Fruit fly (Drosophila melanogaster) whole organism, embryonic: ENCODE results near the gene Rab14.

Source experiments
- Abd-B ChIP-seq: fragments of 200-800 bp; sonication (Bioruptor generic); optimal IDR thresholded peaks from 2 replicates; lab custom pipeline; 2018; ENCODE audit warnings: missing biosample characterization, mild to moderate bottlenecking, missing genetic modification characterization, moderate library complexity
- B-H1 ChIP-seq: fragments of 200-800 bp; sonication (Bioruptor generic); IDR thresholded peaks from 3 replicates; pipeline ENCODE4 v1.3.6; 2022; ENCODE audit warnings: missing biosample characterization, missing genetic modification characterization
- CG10267 ChIP-seq: fragments of 200-800 bp; sonication (Bioruptor generic); optimal IDR thresholded peaks from 2 replicates; lab custom pipeline; 2018; ENCODE audit warnings: missing biosample characterization, mild to moderate bottlenecking, missing genetic modification characterization, moderate library complexity
- CG13424 ChIP-seq: fragments of 200-800 bp; sonication (Bioruptor generic); optimal IDR thresholded peaks from 2 replicates; lab custom pipeline; 2019; ENCODE audit warnings: missing biosample characterization, mild to moderate bottlenecking, missing genetic modification characterization, moderate library complexity
- CG13624 ChIP-seq: fragments of 200-800 bp; sonication (Bioruptor generic); optimal IDR thresholded peaks from 2 replicates; lab custom pipeline; 2016; ENCODE audit warnings: missing biosample characterization, missing genetic modification characterization
- CG15011 ChIP-seq: fragments of 200-800 bp; sonication (Bioruptor generic); optimal IDR thresholded peaks from 3 replicates; lab custom pipeline; 2018; ENCODE audit warnings: missing biosample characterization, mild to moderate bottlenecking, missing genetic modification characterization
- CG17568 ChIP-seq: fragments of 200-800 bp; sonication (Bioruptor generic); optimal IDR thresholded peaks from 2 replicates; lab custom pipeline; 2018; ENCODE audit warnings: missing biosample characterization, mild to moderate bottlenecking, missing genetic modification characterization, moderate library complexity
- CG17829 ChIP-seq: fragments of 200-800 bp; optimal IDR thresholded peaks from 2 replicates; lab custom pipeline; 2019; ENCODE audit warnings: missing biosample characterization, mild to moderate bottlenecking, missing genetic modification characterization, moderate library complexity
- CG17912 ChIP-seq: fragments of 200-800 bp; sonication (Bioruptor generic); optimal IDR thresholded peaks from 2 replicates; lab custom pipeline; 2018; ENCODE audit warnings: missing biosample characterization, mild to moderate bottlenecking, missing genetic modification characterization
- CG18011 ChIP-seq: fragments of 200-800 bp; sonication (Bioruptor generic); optimal IDR thresholded peaks from 2 replicates; lab custom pipeline; 2017; ENCODE audit warnings: missing biosample characterization, missing genetic modification characterization, mild to moderate bottlenecking, moderate library complexity, missing genotype
- CG18262 ChIP-seq: fragments of 200-800 bp; optimal IDR thresholded peaks from 3 replicates; lab custom pipeline; 2019; ENCODE audit warnings: missing biosample characterization, mild to moderate bottlenecking, missing genetic modification characterization, moderate library complexity
- CG2202 ChIP-seq: fragments of 200-800 bp; sonication (Bioruptor generic); optimal IDR thresholded peaks from 2 replicates; lab custom pipeline; 2018; ENCODE audit warnings: missing biosample characterization, mild to moderate bottlenecking, missing genetic modification characterization
- CG30431 ChIP-seq: fragments of 200-800 bp; sonication (Bioruptor generic); optimal IDR thresholded peaks from 2 replicates; lab custom pipeline; 2017; ENCODE audit warnings: missing biosample characterization, missing genetic modification characterization
- CG33213 ChIP-seq: fragments of 200-800 bp; sonication (Bioruptor generic); optimal IDR thresholded peaks from 3 replicates; lab custom pipeline; 2016; ENCODE audit warnings: missing biosample characterization, missing genetic modification characterization
- CG42726 ChIP-seq: fragments of 200-800 bp; sonication (Bioruptor generic); IDR thresholded peaks from 2 replicates; pipeline ENCODE4 v1.3.6; 2022; ENCODE audit warnings: missing biosample characterization, missing genetic modification characterization; ENCODE audit not compliant: partially characterized antibody
- CG7271 ChIP-seq: fragments of 200-800 bp; sonication (Bioruptor generic); optimal IDR thresholded peaks from 2 replicates; lab custom pipeline; 2018; ENCODE audit warnings: missing biosample characterization, mild to moderate bottlenecking, missing genetic modification characterization, moderate library complexity
- CG7928 ChIP-seq: fragments of 200-800 bp; sonication (Bioruptor generic); optimal IDR thresholded peaks from 2 replicates; lab custom pipeline; 2017; ENCODE audit warnings: missing biosample characterization, mild to moderate bottlenecking, missing genetic modification characterization
- CG7963 ChIP-seq: fragments of 200-800 bp; sonication (Bioruptor generic); IDR thresholded peaks from 3 replicates; pipeline ENCODE4 v1.3.6; 2022; ENCODE audit warnings: missing biosample characterization, missing genetic modification characterization; ENCODE audit not compliant: partially characterized antibody
- CG8765 ChIP-seq: fragments of 200-800 bp; sonication (Bioruptor generic); IDR thresholded peaks from 2 replicates; pipeline ENCODE4 v1.3.6; 2022; ENCODE audit warnings: missing biosample characterization, missing genetic modification characterization
- D19B ChIP-seq: fragments of 200-800 bp; sonication (Bioruptor generic); optimal IDR thresholded peaks from 2 replicates; lab custom pipeline; 2017; ENCODE audit warnings: missing biosample characterization, mild to moderate bottlenecking, missing genetic modification characterization
- Dip2 ChIP-seq: fragments of 200-800 bp; sonication (Bioruptor generic); IDR thresholded peaks from 2 replicates; pipeline ENCODE4 v1.3.6; 2022; ENCODE audit warnings: missing biosample characterization, missing genetic modification characterization
- Doc3 ChIP-seq: fragments of 200-800 bp; sonication (Bioruptor generic); IDR thresholded peaks from 3 replicates; pipeline ENCODE4 v1.3.6; 2022; ENCODE audit warnings: missing biosample characterization, missing genetic modification characterization; ENCODE audit not compliant: partially characterized antibody
- Elba2 ChIP-seq: fragments of 200-800 bp; sonication (Bioruptor generic); optimal IDR thresholded peaks from 3 replicates; lab custom pipeline; 2016; ENCODE audit warnings: missing biosample characterization, missing genetic modification characterization
- Ets97D ChIP-seq: fragments of 200-800 bp; sonication (Bioruptor generic); optimal IDR thresholded peaks from 3 replicates; lab custom pipeline; 2016; ENCODE audit warnings: missing biosample characterization, missing genetic modification characterization
- H2.0 ChIP-seq: fragments of 200-800 bp; sonication (Bioruptor generic); IDR thresholded peaks from 2 replicates; pipeline ENCODE4 v1.3.6; 2022; ENCODE audit warnings: missing biosample characterization, missing genetic modification characterization
- HLH3B ChIP-seq: fragments of 200-800 bp; sonication (Bioruptor generic); IDR thresholded peaks from 2 replicates; pipeline ENCODE4 v1.3.6; 2022; ENCODE audit warnings: missing biosample characterization, missing genetic modification characterization
- Hey ChIP-seq: fragments of 200-800 bp; sonication (Bioruptor generic); optimal IDR thresholded peaks from 3 replicates; lab custom pipeline; 2018; ENCODE audit warnings: missing biosample characterization, mild to moderate bottlenecking, missing genetic modification characterization
- Hmx ChIP-seq: fragments of 200-800 bp; sonication (Bioruptor generic); optimal IDR thresholded peaks from 2 replicates; lab custom pipeline; 2016; ENCODE audit warnings: missing biosample characterization, missing genetic modification characterization
- Hsf ChIP-seq: fragments of 200-800 bp; sonication (Bioruptor generic); optimal IDR thresholded peaks from 3 replicates; lab custom pipeline; 2016; ENCODE audit warnings: missing biosample characterization, missing genetic modification characterization
- MBD-R2 ChIP-seq: fragments of 200-800 bp; sonication (Bioruptor generic); IDR thresholded peaks from 2 replicates; pipeline ENCODE4 v1.3.6; 2022; ENCODE audit warnings: missing biosample characterization, missing genetic modification characterization
- MESR4 ChIP-seq: fragments of 200-800 bp; sonication (Bioruptor generic); optimal IDR thresholded peaks from 2 replicates; lab custom pipeline; 2018; ENCODE audit warnings: missing biosample characterization, mild to moderate bottlenecking, missing genetic modification characterization, moderate library complexity
- NC2β ChIP-seq: fragments of 200-800 bp; sonication (Bioruptor generic); optimal IDR thresholded peaks from 2 replicates; lab custom pipeline; 2016; ENCODE audit warnings: missing biosample characterization, missing genetic modification characterization
- NFAT ChIP-seq: fragments of 200-800 bp; sonication (Bioruptor generic); IDR thresholded peaks from 2 replicates; pipeline ENCODE4 v1.3.6; 2022; ENCODE audit warnings: missing biosample characterization, missing genetic modification characterization
- dpn ChIP-seq, 2 experiments: fragments of 200-800 bp; sonication (Bioruptor generic); optimal IDR thresholded peaks; 3 replicates each; lab custom pipeline; 2016; ENCODE audit warnings: missing biosample characterization in 2 of 2, missing genetic modification characterization in 2 of 2
- fd64A ChIP-seq: fragments of 200-800 bp; sonication (Bioruptor generic); optimal IDR thresholded peaks from 3 replicates; lab custom pipeline; 2018; ENCODE audit warnings: missing biosample characterization, mild to moderate bottlenecking, missing genetic modification characterization
- ftz-f1 ChIP-seq: fragments of 200-800 bp; sonication (Bioruptor generic); optimal IDR thresholded peaks from 2 replicates; lab custom pipeline; 2016; ENCODE audit warnings: missing biosample characterization, missing genetic modification characterization
- klu ChIP-seq: fragments of 200-800 bp; sonication (Bioruptor generic); IDR thresholded peaks from 2 replicates; pipeline ENCODE4 v1.3.6; 2022; ENCODE audit warnings: missing biosample characterization, missing genetic modification characterization
- kni ChIP-seq: fragments of 200-800 bp; sonication (Bioruptor generic); optimal IDR thresholded peaks from 3 replicates; lab custom pipeline; 2017; ENCODE audit warnings: mild to moderate bottlenecking, missing biosample characterization, missing genetic modification reagents, missing genetic modification characterization
- knrl ChIP-seq: fragments of 200-800 bp; sonication (Bioruptor generic); IDR thresholded peaks from 3 replicates; pipeline ENCODE4 v1.3.6; 2022; ENCODE audit warnings: missing biosample characterization, missing genetic modification characterization; ENCODE audit not compliant: partially characterized antibody
- luna ChIP-seq: fragments of 200-800 bp; sonication (Bioruptor generic); optimal IDR thresholded peaks from 2 replicates; lab custom pipeline; 2016; ENCODE audit warnings: missing biosample characterization, missing genetic modification characterization
- nerfin-2 ChIP-seq: fragments of 200-800 bp; sonication (Bioruptor generic); IDR thresholded peaks from 2 replicates; pipeline ENCODE4 v1.3.6; 2022; ENCODE audit warnings: missing biosample characterization, missing genetic modification characterization; ENCODE audit not compliant: partially characterized antibody
- odd ChIP-seq: fragments of 200-800 bp; sonication (Bioruptor generic); optimal IDR thresholded peaks from 2 replicates; lab custom pipeline; 2017; ENCODE audit warnings: missing biosample characterization, mild to moderate bottlenecking, missing genetic modification characterization
- sd ChIP-seq: fragments of 200-800 bp; sonication (Bioruptor generic); optimal IDR thresholded peaks from 3 replicates; lab custom pipeline; 2018; ENCODE audit warnings: missing biosample characterization, mild to moderate bottlenecking, missing genetic modification characterization, moderate library complexity
- sima ChIP-seq: fragments of 200-800 bp; sonication (Bioruptor generic); optimal IDR thresholded peaks from 2 replicates; lab custom pipeline; 2016; ENCODE audit warnings: missing biosample characterization, missing genetic modification characterization
- stc ChIP-seq: fragments of 200-800 bp; sonication (Bioruptor generic); IDR thresholded peaks from 2 replicates; pipeline ENCODE4 v1.3.6; 2022; ENCODE audit warnings: missing biosample characterization, missing genetic modification characterization
- tap ChIP-seq: fragments of 200-800 bp; optimal IDR thresholded peaks from 3 replicates; lab custom pipeline; 2019; ENCODE audit warnings: missing biosample characterization, mild to moderate bottlenecking, missing genetic modification characterization, moderate library complexity
- tin ChIP-seq: fragments of 200-800 bp; sonication (Bioruptor generic); optimal IDR thresholded peaks from 3 replicates; lab custom pipeline; 2016; ENCODE audit warnings: missing biosample characterization, missing genetic modification characterization
- tio ChIP-seq: fragments of 200-800 bp; sonication (Bioruptor generic); optimal IDR thresholded peaks from 2 replicates; lab custom pipeline; 2017; ENCODE audit warnings: missing biosample characterization, missing genetic modification characterization, inconsistent platforms
- tup ChIP-seq: fragments of 200-800 bp; sonication (Bioruptor generic); optimal IDR thresholded peaks from 2 replicates; lab custom pipeline; 2016; ENCODE audit warnings: missing biosample characterization, mild to moderate bottlenecking, missing genetic modification characterization, moderate library complexity
- tx ChIP-seq: fragments of 200-800 bp; sonication (Bioruptor generic); optimal IDR thresholded peaks from 2 replicates; lab custom pipeline; 2016; ENCODE audit warnings: missing biosample characterization, missing genetic modification characterization

Rab14 gene

DNA sequence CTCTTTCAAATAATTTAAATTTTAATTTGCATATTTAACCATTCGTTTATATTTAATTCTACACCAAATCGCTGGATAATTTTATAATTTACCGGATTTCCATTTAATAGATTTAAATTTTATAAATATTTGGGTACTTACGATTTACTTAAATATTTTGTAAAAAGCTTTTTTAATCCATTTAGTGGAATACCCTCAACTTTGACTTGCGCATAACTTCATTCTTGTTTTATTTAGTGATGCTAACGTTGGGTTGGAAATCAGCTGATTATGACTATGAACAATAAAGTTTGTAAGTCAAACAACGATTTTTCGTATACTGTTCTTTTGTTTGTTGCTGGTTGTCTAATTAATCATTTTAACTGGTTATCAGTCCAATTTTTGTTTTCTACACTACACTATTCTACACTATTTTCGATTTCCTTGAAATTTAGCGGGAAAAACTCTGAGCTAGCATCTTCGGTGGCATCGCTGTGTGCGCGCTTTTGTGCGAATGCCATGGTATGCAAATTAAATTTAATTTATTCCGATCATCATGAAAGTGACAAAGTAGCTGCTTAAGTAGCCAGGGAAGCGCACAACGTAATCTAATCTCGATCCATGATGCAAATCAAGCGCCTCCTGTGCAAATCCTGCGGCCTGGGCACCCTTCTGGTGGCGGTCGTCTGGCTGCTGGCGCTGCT lies 4.0 kb downstream of the Rab14 start, which contains the start of gene Pgant35A (continued):
- TF ChIP-seq Hmx (GFP tag; lab: Kevin White, UChicago) (no peak), tup (GFP tag; lab: Kevin White, UChicago) (no peak), CG13424 (tag; lab: Kevin White, UChicago) (peak; percentile 58), H2.0 (no peak), knrl (no peak; the same call in 2 of the 3 replicates), CG30431 (GFP tag; lab: Kevin White, UChicago) (no peak), dpn (GFP tag; optimal IDR thresholded peaks at IDR 0.05; lab: Kevin White, UChicago) (peak in 1 of 2 experiments; percentile 34), D19B (GFP tag; lab: Kevin White, UChicago) (no peak), HLH3B (GFP tag; lab: Robert Waterston, UW) (peak; percentile 20; the same call in 1 of the 2 replicates), CG8765 (GFP tag; lab: Robert Waterston, UW) (no peak), CG7271 (tag; lab: Kevin White, UChicago) (no peak), NFAT (GFP tag; lab: Robert Waterston, UW) (no peak), CG17829 (tag; lab: Kevin White, UChicago) (peak; percentile 56), CG7928 (GFP tag; lab: Kevin White, UChicago) (no peak), luna (GFP tag; lab: Kevin White, UChicago) (no peak), CG42726 (GFP tag; lab: Robert Waterston, UW) (no peak), tx (peak; percentile 9), B-H1 (GFP tag; lab: Robert Waterston, UW) (no peak), CG10267 (tag; lab: Kevin White, UChicago) (peak; percentile 51), NC2β (GFP tag; lab: Kevin White, UChicago) (no peak), tio (GFP tag; lab: Kevin White, UChicago) (no peak), klu (no peak), CG13624 (GFP tag; lab: Kevin White, UChicago) (peak; percentile 28), Hey (tag; lab: Kevin White, UChicago) (no peak), Abd-B (GFP tag; lab: Kevin White, UChicago) (peak; percentile 29), CG33213 (GFP tag; lab: Kevin White, UChicago) (no peak), nerfin-2 (no peak), Elba2 (no peak), CG15011 (GFP tag; lab: Kevin White, UChicago) (no peak), CG7963 (GFP tag; lab: Robert Waterston, UW) (no peak), odd (GFP tag; lab: Kevin White, UChicago) (no peak), tin (GFP tag; lab: Kevin White, UChicago) (no peak), sima (no peak), CG17568 (GFP tag; lab: Kevin White, UChicago) (no peak), tap (tag; lab: Kevin White, UChicago) (peak; percentile 31), Dip2 (no peak), fd64A (GFP tag; lab: Kevin White, UChicago) (no peak), MESR4 (GFP tag; lab: Kevin White, UChicago) (peak; percentile 87), stc (no peak), sd (tag; lab: Kevin White, UChicago) (peak; percentile 92), CG18011 (peak; percentile 23), Ets97D (peak; percentile 8), MBD-R2 (GFP tag; lab: Robert Waterston, UW) (peak; percentile 83), CG18262 (tag; lab: Kevin White, UChicago) (peak; percentile 64), CG2202 (tag; lab: Kevin White, UChicago) (no peak), CG17912 (GFP tag; lab: Kevin White, UChicago) (no peak), kni (GFP tag; lab: Kevin White, UChicago) (no peak), Hsf (GFP tag; lab: Kevin White, UChicago) (peak; percentile 43), Doc3 (GFP tag; lab: Robert Waterston, UW) (no peak), ftz-f1 (peak; percentile 60)
